Fruit fly (Drosophila melanogaster): Measurements from ENCODE around the gene EloA.

EloA gene

dm6 chr3R:23221003-23221679 is 30.2 kb upstream of the EloA start (continued):
- TF ChIP-seq cg (GFP tag; optimal IDR thresholded peaks at IDR 0.05) (no peak), Rx (GFP tag; IDR thresholded peaks at IDR 0.05) (no peak), CG8478 (optimal IDR thresholded peaks at IDR 0.05) (peak; percentile 85), CG32532 (GFP tag; IDR thresholded peaks at IDR 0.05) (0 out of 2 replicates have a peak, but pooled peaks have one; percentile 13), cwo (GFP tag; optimal IDR thresholded peaks at IDR 0.05) (no peak), Adf1 (GFP tag; IDR thresholded peaks at IDR 0.05) (no peak), CG9215 (GFP tag; IDR thresholded peaks at IDR 0.05) (no peak), gt (GFP tag; IDR thresholded peaks at IDR 0.05) (no peak), exex (tag; optimal IDR thresholded peaks at IDR 0.05) (peak; percentile 4), Gsc (GFP tag; IDR thresholded peaks at IDR 0.05) (no peak), CG2712 (tag; optimal IDR thresholded peaks at IDR 0.05) (no peak), Bdp1 (GFP tag; optimal IDR thresholded peaks at IDR 0.05) (no peak), CG1832 (GFP tag; optimal IDR thresholded peaks at IDR 0.05) (peak; percentile 78), chinmo (GFP tag; IDR thresholded peaks at IDR 0.05; ENCODE audit: partially characterized antibody) (0 out of 4 replicates have a peak, but pooled peaks have one; percentile 12), CG33213 (GFP tag; optimal IDR thresholded peaks at IDR 0.05) (no peak), h (optimal IDR thresholded peaks at IDR 0.05) (no peak), sqz (GFP tag; optimal IDR thresholded peaks at IDR 0.05) (peak; percentile 37), wor (GFP tag; IDR thresholded peaks at IDR 0.05) (no peak), Myb (GFP tag; optimal IDR thresholded peaks at IDR 0.05) (no peak), Hmx (GFP tag; optimal IDR thresholded peaks at IDR 0.05) (no peak), HLHmδ (GFP tag; optimal IDR thresholded peaks at IDR 0.05) (no peak), fu2 (GFP tag; optimal IDR thresholded peaks at IDR 0.05) (no peak), CG6813 (GFP tag; optimal IDR thresholded peaks at IDR 0.05) (no peak), CG12659 (GFP tag; optimal IDR thresholded peaks at IDR 0.05) (no peak), CG6175 (GFP tag; IDR thresholded peaks at IDR 0.05) (0 out of 3 replicates have a peak, but pooled peaks have one; percentile 47), en (GFP tag; optimal IDR thresholded peaks at IDR 0.05) (no peak), Opbp (GFP tag; IDR thresholded peaks at IDR 0.05; ENCODE audit: partially characterized antibody) (no peak), PHDP (tag; optimal IDR thresholded peaks at IDR 0.05) (peak; percentile 16), CG9817 (tag; optimal IDR thresholded peaks at IDR 0.05) (no peak), CG34376 (GFP tag; optimal IDR thresholded peaks at IDR 0.05) (no peak), Sry-δ (GFP tag; optimal IDR thresholded peaks at IDR 0.05) (no peak), CG12769 (tag; optimal IDR thresholded peaks at IDR 0.05) (peak; percentile 8), ssp (GFP tag; IDR thresholded peaks at IDR 0.05) (no peak), zen2 (GFP tag; IDR thresholded peaks at IDR 0.05; ENCODE audit: partially characterized antibody) (no peak), jigr1 (GFP tag; IDR thresholded peaks at IDR 0.05) (no peak), sd (tag; optimal IDR thresholded peaks at IDR 0.05) (no peak), klu (GFP tag; IDR thresholded peaks at IDR 0.05) (no peak), slou (GFP tag; optimal IDR thresholded peaks at IDR 0.05) (no peak), H2.0 (GFP tag; IDR thresholded peaks at IDR 0.05) (no peak), CG9932 (GFP tag; IDR thresholded peaks at IDR 0.05) (0 out of 2 replicates have a peak, but pooled peaks have one; percentile 12), B-H2 (GFP tag; optimal IDR thresholded peaks at IDR 0.05) (no peak), crp (GFP tag; optimal IDR thresholded peaks at IDR 0.05) (peak in 1 of 2 experiments; percentile 66), sug (tag; optimal IDR thresholded peaks at IDR 0.05) (no peak), CG15479 (GFP tag; optimal IDR thresholded peaks at IDR 0.05) (no peak), wek (GFP tag; optimal IDR thresholded peaks at IDR 0.05) (no peak), Nf-YC (tag; optimal IDR thresholded peaks at IDR 0.05) (no peak), vvl (GFP tag; IDR thresholded peaks at IDR 0.05) (0 out of 2 replicates have a peak, but pooled peaks have one; percentile 15), CG6654 (GFP tag; optimal IDR thresholded peaks at IDR 0.05) (no peak), ttk (GFP tag; IDR thresholded peaks at IDR 0.05) (no peak), al (GFP tag; IDR thresholded peaks at IDR 0.05) (no peak), CG4360 (GFP tag; IDR thresholded peaks at IDR 0.05) (peak; percentile 77)
